Fruit fly (Drosophila melanogaster) whole organism, embryonic: ENCODE measurements around the gene CG3339.
A peak's percentile ranks its signal among the peaks of the same experiment; 100 is the strongest.

Source experiments
- C15 ChIP-seq: fragments of 200-800 bp; sonication (Bioruptor generic); IDR thresholded peaks from 3 replicates; pipeline ENCODE4 v1.3.6; 2022; ENCODE audit warnings: missing biosample characterization, missing genetic modification characterization
- CG10979 ChIP-seq: fragments of 200-800 bp; sonication (Bioruptor generic); optimal IDR thresholded peaks from 2 replicates; lab custom pipeline; 2018; ENCODE audit warnings: missing biosample characterization, mild to moderate bottlenecking, missing genetic modification characterization, moderate library complexity
- CG11560 ChIP-seq: fragments of 200-800 bp; sonication (Bioruptor generic); IDR thresholded peaks from 3 replicates; pipeline ENCODE4 v1.3.6; 2022; ENCODE audit warnings: missing biosample characterization, missing genetic modification characterization
- CG1233 ChIP-seq: fragments of 200-800 bp; sonication (Bioruptor generic); optimal IDR thresholded peaks from 4 replicates; lab custom pipeline; 2018; ENCODE audit warnings: missing biosample characterization, mild to moderate bottlenecking, missing genetic modification characterization
- CG13287 ChIP-seq: fragments of 200-800 bp; sonication (Bioruptor generic); IDR thresholded peaks from 2 replicates; pipeline ENCODE4 v1.3.6; 2022; ENCODE audit warnings: missing biosample characterization, missing genetic modification characterization; ENCODE audit not compliant: partially characterized antibody
- CG13775 ChIP-seq: fragments of 200-800 bp; sonication (Bioruptor generic); optimal IDR thresholded peaks from 3 replicates; lab custom pipeline; 2017; ENCODE audit warnings: missing biosample characterization, mild to moderate bottlenecking, missing genetic modification characterization
- CG15269 ChIP-seq: fragments of 200-800 bp; sonication (Bioruptor generic); optimal IDR thresholded peaks from 2 replicates; lab custom pipeline; 2018; ENCODE audit warnings: missing biosample characterization, mild to moderate bottlenecking, missing genetic modification characterization, moderate library complexity
- CG15479 ChIP-seq: fragments of 200-800 bp; sonication (Bioruptor generic); optimal IDR thresholded peaks from 3 replicates; lab custom pipeline; 2019; ENCODE audit warnings: missing biosample characterization, mild to moderate bottlenecking, missing genetic modification characterization, moderate library complexity
- CG15601 ChIP-seq: fragments of 200-800 bp; sonication (Bioruptor generic); optimal IDR thresholded peaks from 3 replicates; lab custom pipeline; 2019; ENCODE audit warnings: missing biosample characterization, mild to moderate bottlenecking, missing genetic modification characterization, moderate library complexity
- CG16815 ChIP-seq: fragments of 200-800 bp; sonication (Bioruptor generic); optimal IDR thresholded peaks from 3 replicates; lab custom pipeline; 2017; ENCODE audit warnings: missing biosample characterization, mild to moderate bottlenecking, missing genetic modification characterization
- CG16863 ChIP-seq: fragments of 200-800 bp; sonication (Bioruptor generic); optimal IDR thresholded peaks from 3 replicates; lab custom pipeline; 2016; ENCODE audit warnings: missing biosample characterization, missing genetic modification characterization
- CG17612 ChIP-seq: fragments of 200-800 bp; sonication (Bioruptor generic); IDR thresholded peaks from 2 replicates; pipeline ENCODE4 v1.3.6; 2022; ENCODE audit warnings: missing biosample characterization, missing genetic modification characterization
- CG2129 ChIP-seq: fragments of 200-800 bp; sonication (Bioruptor generic); IDR thresholded peaks from 2 replicates; pipeline ENCODE4 v1.3.6; 2022; ENCODE audit warnings: missing biosample characterization, missing genetic modification characterization; ENCODE audit not compliant: partially characterized antibody
- CG34376 ChIP-seq: fragments of 200-800 bp; sonication (Bioruptor generic); optimal IDR thresholded peaks from 2 replicates; lab custom pipeline; 2018; ENCODE audit warnings: missing biosample characterization, mild to moderate bottlenecking, missing genetic modification characterization
- CG3838 ChIP-seq: fragments of 200-800 bp; sonication (Bioruptor generic); optimal IDR thresholded peaks from 3 replicates; lab custom pipeline; 2016; ENCODE audit warnings: missing biosample characterization, missing genetic modification characterization
- CG43689 ChIP-seq: fragments of 200-800 bp; sonication (Bioruptor generic); IDR thresholded peaks from 2 replicates; pipeline ENCODE4 v1.3.6; 2022; ENCODE audit warnings: missing biosample characterization, missing genetic modification characterization
- CG5180 ChIP-seq: fragments of 200-800 bp; sonication (Bioruptor generic); optimal IDR thresholded peaks from 3 replicates; lab custom pipeline; 2017; ENCODE audit warnings: missing biosample characterization, missing genetic modification characterization, mild to moderate bottlenecking, moderate library complexity, missing genetic modification reagents
- CG5953 ChIP-seq: fragments of 200-800 bp; sonication (Bioruptor generic); IDR thresholded peaks from 2 replicates; pipeline ENCODE4 v1.3.6; 2022; ENCODE audit warnings: missing biosample characterization, missing genetic modification characterization
- CG7372 ChIP-seq: fragments of 200-800 bp; sonication (Bioruptor generic); IDR thresholded peaks from 2 replicates; pipeline ENCODE4 v1.3.6; 2022; ENCODE audit warnings: missing biosample characterization, missing genetic modification characterization
- CG8478 ChIP-seq: fragments of >200 bp; optimal IDR thresholded peaks from 2 replicates; lab custom pipeline; 2018
- CG8944 ChIP-seq: fragments of 200-800 bp; sonication (Bioruptor generic); optimal IDR thresholded peaks from 3 replicates; lab custom pipeline; 2016; ENCODE audit warnings: missing biosample characterization, missing genetic modification characterization
- Deaf1 ChIP-seq: fragments of 200-800 bp; optimal IDR thresholded peaks from 3 replicates; lab custom pipeline; 2019; ENCODE audit warnings: missing biosample characterization, mild to moderate bottlenecking, missing genetic modification characterization, moderate library complexity
- Dek ChIP-seq: fragments of 200-800 bp; sonication (Bioruptor generic); optimal IDR thresholded peaks from 3 replicates; lab custom pipeline; 2019; ENCODE audit warnings: missing biosample characterization, mild to moderate bottlenecking, missing genetic modification characterization, moderate library complexity
- E2f2 ChIP-seq: fragments of 200-800 bp; sonication (Bioruptor generic); IDR thresholded peaks from 2 replicates; pipeline ENCODE4 v1.3.6; 2022; ENCODE audit warnings: missing biosample characterization, missing genetic modification characterization
- GATAe ChIP-seq: fragments of 200-800 bp; sonication (Bioruptor generic); conservative IDR thresholded peaks from 2 replicates; pipeline ENCODE4 v1.3.6; 2022; ENCODE audit warnings: missing biosample characterization, missing genetic modification characterization
- HLH4C ChIP-seq: fragments of 200-800 bp; sonication (Bioruptor generic); IDR thresholded peaks from 3 replicates; pipeline ENCODE4 v1.3.6; 2022; ENCODE audit warnings: missing biosample characterization, missing genetic modification characterization; ENCODE audit not compliant: partially characterized antibody
- HLHmδ ChIP-seq: fragments of 200-800 bp; sonication (Bioruptor generic); optimal IDR thresholded peaks from 2 replicates; lab custom pipeline; 2018; ENCODE audit warnings: missing biosample characterization, mild to moderate bottlenecking, missing genetic modification characterization, moderate library complexity
- Meics ChIP-seq: fragments of 200-800 bp; sonication (Bioruptor generic); optimal IDR thresholded peaks from 2 replicates; lab custom pipeline; 2017; ENCODE audit warnings: missing biosample characterization, mild to moderate bottlenecking, missing genetic modification characterization
- Sox102F ChIP-seq: fragments of 200-800 bp; sonication (Bioruptor generic); optimal IDR thresholded peaks from 2 replicates; lab custom pipeline; 2018; ENCODE audit warnings: missing biosample characterization, mild to moderate bottlenecking, missing genetic modification characterization, moderate library complexity
- Sry-δ ChIP-seq: fragments of 200-800 bp; sonication (Bioruptor generic); optimal IDR thresholded peaks from 2 replicates; lab custom pipeline; 2016; ENCODE audit warnings: missing biosample characterization, missing genetic modification characterization
- Tbp ChIP-seq: fragments of >200 bp; optimal IDR thresholded peaks from 2 replicates; lab custom pipeline; 2018; ENCODE audit warnings: missing biosample characterization, missing genetic modification characterization
- Usf ChIP-seq: fragments of 200-800 bp; sonication (Bioruptor generic); optimal IDR thresholded peaks from 2 replicates; lab custom pipeline; 2017; ENCODE audit warnings: missing genotype, missing biosample characterization, missing genetic modification characterization
- bowl ChIP-seq: fragments of 200-800 bp; sonication (Bioruptor generic); IDR thresholded peaks from 2 replicates; pipeline ENCODE4 v1.3.6; 2022; ENCODE audit warnings: missing biosample characterization, missing genetic modification characterization
- caup ChIP-seq: fragments of 200-800 bp; sonication (Bioruptor generic); optimal IDR thresholded peaks from 3 replicates; lab custom pipeline; 2017; ENCODE audit warnings: missing biosample characterization, mild to moderate bottlenecking, missing genetic modification characterization, moderate library complexity; ENCODE audit not compliant: severe bottlenecking
- dati ChIP-seq: fragments of 200-800 bp; sonication (Bioruptor generic); IDR thresholded peaks from 2 replicates; pipeline ENCODE4 v1.3.6; 2022; ENCODE audit warnings: missing biosample characterization, missing genetic modification characterization
- en ChIP-seq: fragments of 200-800 bp; sonication (Bioruptor generic); optimal IDR thresholded peaks from 2 replicates; lab custom pipeline; 2016; ENCODE audit warnings: missing biosample characterization, missing genetic modification characterization
- fd96Cb ChIP-seq: fragments of 200-800 bp; sonication (Bioruptor generic); optimal IDR thresholded peaks from 2 replicates; lab custom pipeline; 2018; ENCODE audit warnings: missing biosample characterization, mild to moderate bottlenecking, missing genetic modification characterization, moderate library complexity
- fu2 ChIP-seq: fragments of 200-800 bp; sonication (Bioruptor generic); optimal IDR thresholded peaks from 2 replicates; lab custom pipeline; 2016; ENCODE audit warnings: missing biosample characterization, missing genetic modification characterization
- jing ChIP-seq: fragments of 200-800 bp; sonication (Bioruptor generic); optimal IDR thresholded peaks from 2 replicates; lab custom pipeline; 2018; ENCODE audit warnings: missing biosample characterization, mild to moderate bottlenecking, missing genetic modification characterization
- lov ChIP-seq, 2 experiments: fragments of 200-800 bp in 1 of 2; fragments of >200 bp in 1 of 2; sonication (Bioruptor generic) in 1 of 2; IDR thresholded peaks in 1 of 2; optimal IDR thresholded peaks in 1 of 2; 2 replicates in 1 of 2; 3 replicates in 1 of 2; pipeline versions ENCODE4 v1.3.6 to Lab custom; 2017 to 2022; ENCODE audit warnings: missing biosample characterization in 1 of 2, missing genetic modification characterization in 1 of 2
- maf-S ChIP-seq: fragments of 200-800 bp; sonication (Bioruptor generic); optimal IDR thresholded peaks from 2 replicates; lab custom pipeline; 2016; ENCODE audit warnings: missing biosample characterization, missing genetic modification characterization
- pzg ChIP-seq: fragments of 200-800 bp; sonication (Bioruptor generic); optimal IDR thresholded peaks from 3 replicates; lab custom pipeline; 2018; ENCODE audit warnings: missing biosample characterization, mild to moderate bottlenecking, missing genetic modification characterization, moderate library complexity
- sob ChIP-seq: fragments of 200-800 bp; sonication (Bioruptor generic); IDR thresholded peaks from 2 replicates; pipeline ENCODE4 v1.3.6; 2022; ENCODE audit warnings: missing biosample characterization, missing genetic modification characterization
- sr ChIP-seq: fragments of 200-800 bp; sonication (Bioruptor generic); IDR thresholded peaks from 3 replicates; pipeline ENCODE4 v1.3.6; 2022; ENCODE audit warnings: missing biosample characterization, missing genetic modification characterization
- stwl ChIP-seq: fragments of 200-800 bp; sonication (Bioruptor generic); optimal IDR thresholded peaks from 3 replicates; lab custom pipeline; 2018; ENCODE audit warnings: missing biosample characterization, mild to moderate bottlenecking, missing genetic modification characterization, moderate library complexity
- unpg ChIP-seq: fragments of 200-800 bp; sonication (Bioruptor generic); optimal IDR thresholded peaks from 3 replicates; lab custom pipeline; 2018; ENCODE audit warnings: missing biosample characterization, mild to moderate bottlenecking, missing genetic modification characterization, moderate library complexity
- wek ChIP-seq: fragments of 200-800 bp; sonication (Bioruptor generic); optimal IDR thresholded peaks from 3 replicates; lab custom pipeline; 2018; ENCODE audit warnings: missing biosample characterization, mild to moderate bottlenecking, missing genetic modification characterization, moderate library complexity

Gene CG3339

DNA sequence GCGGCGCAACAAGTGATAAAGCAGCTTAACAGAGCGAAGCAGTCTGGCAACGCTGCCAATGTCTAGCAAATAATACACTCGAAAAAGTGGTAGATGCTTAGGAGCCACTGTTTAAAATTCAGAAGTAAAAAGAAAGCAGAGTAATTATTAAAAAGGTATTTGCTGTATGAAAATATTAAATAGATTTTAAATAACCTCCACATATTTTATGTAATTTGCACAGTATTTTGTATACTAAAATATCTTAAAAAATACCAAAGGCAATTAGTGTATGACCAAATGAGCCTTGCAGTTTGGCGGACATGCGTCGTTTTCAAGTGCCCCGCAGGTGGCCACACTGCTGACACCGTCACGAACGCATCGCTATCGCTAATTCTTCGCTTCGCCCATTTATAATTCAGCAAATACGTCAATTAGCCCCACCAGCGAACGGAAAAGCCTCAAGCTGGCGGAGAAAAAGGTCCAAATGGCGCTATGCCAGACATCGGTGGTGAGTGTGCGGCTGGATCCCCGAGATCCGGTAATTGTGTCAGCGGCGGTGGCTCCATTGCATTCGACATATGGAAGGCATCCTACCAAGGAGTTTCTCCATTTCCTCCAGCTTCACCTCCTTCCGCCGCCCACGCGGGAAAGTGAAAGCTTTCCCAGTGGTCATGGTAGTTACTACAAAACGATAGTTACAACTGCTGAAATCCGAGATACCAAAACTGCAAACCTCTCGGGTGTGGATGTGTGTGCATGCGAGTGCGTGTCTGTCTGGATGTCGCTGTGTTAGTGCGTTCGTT lies 68.8 kb downstream of the CG3339 start, which contains the start of gene pll (continued):
- TF ChIP-seq sr (GFP tag; lab: Robert Waterston, UW) (peak; percentile 63; the same call in 2 of the 3 replicates), CG10979 (peak; percentile 71), CG34376 (GFP tag; lab: Kevin White, UChicago) (peak; percentile 35), GATAe (GFP tag; lab: Robert Waterston, UW) (peak; percentile 65; the same call in 1 of the 2 replicates), Deaf1 (peak; percentile 58), CG2129 (GFP tag; lab: Robert Waterston, UW) (no peak), Sox102F (GFP tag; lab: Kevin White, UChicago) (peak; percentile 85), CG3838 (GFP tag; lab: Kevin White, UChicago) (peak; percentile 53), CG15479 (GFP tag; lab: Kevin White, UChicago) (peak; percentile 0), CG11560 (peak; percentile 58; the same call in 1 of the 3 replicates), CG15601 (tag; lab: Kevin White, UChicago) (peak; percentile 79), maf-S (peak; percentile 74), wek (GFP tag; lab: Kevin White, UChicago) (no peak), CG8944 (GFP tag; lab: Kevin White, UChicago) (peak; percentile 64), CG13775 (GFP tag; lab: Kevin White, UChicago) (peak; percentile 81), lov (optimal IDR thresholded peaks at IDR 0.05; lab: Kevin White, UChicago) (no peak), lov (GFP tag; IDR thresholded peaks at IDR 0.05; lab: Robert Waterston, UW) (peak; percentile 76; the same call in 1 of the 3 replicates), pzg (GFP tag; lab: Kevin White, UChicago) (peak; percentile 93), CG15269 (tag; lab: Kevin White, UChicago) (peak; percentile 87), CG5953 (GFP tag; lab: Robert Waterston, UW) (peak; percentile 88), stwl (peak; percentile 62), fd96Cb (tag; lab: Kevin White, UChicago) (peak; percentile 75), Dek (tag; lab: Kevin White, UChicago) (peak; percentile 78), CG8478 (lab: Kevin White, UChicago) (no peak), jing (GFP tag; lab: Kevin White, UChicago) (no peak), CG16815 (GFP tag; lab: Kevin White, UChicago) (peak; percentile 64), fu2 (peak; percentile 49), CG43689 (GFP tag; lab: Robert Waterston, UW) (peak; percentile 60; the same call in 1 of the 2 replicates), Tbp (peak; percentile 69), Meics (GFP tag; lab: Kevin White, UChicago) (peak; percentile 76), dati (GFP tag; lab: Robert Waterston, UW) (peak; percentile 65), CG16863 (GFP tag; lab: Kevin White, UChicago) (peak; percentile 61), HLH4C (peak; percentile 51; the same call in 1 of the 3 replicates), bowl (GFP tag; lab: Robert Waterston, UW) (peak; percentile 49; the same call in 1 of the 2 replicates), C15 (GFP tag; lab: Robert Waterston, UW) (0 out of 3 replicates have a peak, but pooled peaks have one; percentile 47), CG13287 (GFP tag; lab: Robert Waterston, UW) (peak; percentile 69), en (GFP tag; lab: Kevin White, UChicago) (peak; percentile 22), HLHmδ (GFP tag; lab: Kevin White, UChicago) (no peak), CG5180 (GFP tag; lab: Kevin White, UChicago) (no peak), Usf (no peak), unpg (GFP tag; lab: Kevin White, UChicago) (peak; percentile 84), E2f2 (peak; percentile 74), CG7372 (peak; percentile 83), sob (peak; percentile 89), caup (peak; percentile 58), Sry-δ (peak; percentile 82), CG17612 (0 out of 2 replicates have a peak, but pooled peaks have one; percentile 26), CG1233 (GFP tag; lab: Kevin White, UChicago) (peak; percentile 72)
